Fruit fly (Drosophila melanogaster) Kc167 (cell line): ENCODE results near the gene Nfs1.

Source experiments
- Myc ChIP-seq: fragments of >200 bp; optimal IDR thresholded peaks from 2 replicates; lab custom pipeline; 2017; ENCODE audit warnings: missing external identifiers
- Sin3A ChIP-seq: fragments of >200 bp; optimal IDR thresholded peaks from 2 replicates; lab custom pipeline; 2018; ENCODE audit warnings: missing external identifiers
- h ChIP-seq: fragments of >200 bp; optimal IDR thresholded peaks from 3 replicates; lab custom pipeline; 2018; ENCODE audit warnings: missing external identifiers
- insv ChIP-seq: fragments of >200 bp; optimal IDR thresholded peaks from 3 replicates; lab custom pipeline; 2018; ENCODE audit warnings: missing external identifiers
- psq ChIP-seq: fragments of >200 bp; optimal IDR thresholded peaks from 2 replicates; lab custom pipeline; 2017; ENCODE audit warnings: missing external identifiers
- ttk ChIP-seq: sonication (Bioruptor generic); optimal IDR thresholded peaks from 2 replicates; lab custom pipeline; 2017; ENCODE audit warnings: missing external identifiers

Gene Nfs1

DNA sequence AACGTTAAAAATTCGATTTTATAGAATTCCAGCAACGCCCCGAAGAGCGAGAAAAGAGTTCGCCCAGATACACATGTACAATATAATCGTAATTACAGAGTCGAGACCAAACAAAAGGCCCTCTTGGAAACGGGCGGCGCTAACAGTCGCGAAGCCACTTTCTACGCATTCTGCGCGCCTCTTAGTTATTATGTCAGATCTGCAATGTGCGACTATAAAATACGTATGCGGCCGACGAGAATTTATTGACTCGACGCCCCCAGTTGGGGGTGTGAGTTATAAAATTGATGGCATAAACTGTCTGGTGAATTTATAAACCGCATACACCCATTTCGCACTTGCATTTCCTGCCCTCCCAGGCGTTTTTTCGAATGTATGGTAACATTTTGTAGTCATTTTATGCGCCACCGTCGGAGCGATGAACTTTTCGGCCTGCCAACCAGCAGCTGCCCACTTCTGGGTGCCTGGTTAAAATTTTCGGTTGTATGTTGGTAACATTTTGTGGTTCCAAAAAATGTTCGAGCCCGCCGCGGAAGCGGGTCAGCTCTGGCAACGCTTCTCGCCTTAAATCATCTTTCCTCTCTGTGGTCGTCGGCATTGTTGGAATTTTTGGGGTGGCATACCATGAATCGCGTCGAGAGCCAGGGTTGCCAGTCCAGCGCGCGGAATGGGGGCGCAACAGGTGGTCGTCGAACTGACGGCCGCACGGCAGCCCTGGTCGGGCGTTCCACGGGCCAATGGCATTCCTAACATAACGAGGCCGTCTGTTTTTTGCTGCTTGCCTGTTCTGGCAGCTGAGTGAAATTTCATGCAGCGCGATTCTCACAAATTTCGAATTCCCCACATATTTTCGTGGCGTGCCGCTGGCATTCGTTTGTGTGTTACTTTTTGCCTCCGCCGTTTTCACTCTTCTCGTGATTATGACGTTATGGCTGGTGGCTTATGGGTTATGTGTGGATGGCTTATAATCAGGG, 12.5 kb downstream of the Nfs1 start:
- TF ChIP-seq ttk (lab: Kevin White, UChicago), result no peak
- no peak for TF ChIP-seq Sin3A (lab: Kevin White, UChicago)
- TF ChIP-seq Myc, result no peak
- no peak for TF ChIP-seq h (lab: Kevin White, UChicago)
- TF ChIP-seq insv (lab: Kevin White, UChicago), result no peak
- TF ChIP-seq psq (lab: Kevin White, UChicago), result no peak

DNA sequence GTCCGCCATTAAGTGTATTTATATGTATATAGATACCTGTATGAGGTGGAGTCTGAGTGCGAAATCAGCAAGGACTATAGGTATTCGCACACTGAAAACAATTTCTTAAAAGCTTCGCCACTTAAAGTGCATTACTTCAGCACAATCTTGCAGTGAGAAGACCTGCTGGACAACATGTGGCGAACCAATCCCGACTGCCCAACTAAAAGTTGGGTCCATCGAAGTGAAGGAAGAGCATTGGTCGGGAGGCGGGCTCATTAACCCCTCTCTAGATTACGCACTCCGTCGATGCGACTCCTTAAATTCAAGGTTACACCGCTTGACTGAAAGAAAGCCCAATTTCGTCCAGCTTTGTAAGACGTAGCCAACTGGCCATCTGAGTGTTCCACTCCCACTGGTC, 13.8 kb downstream of the Nfs1 start:
- TF ChIP-seq Myc (no peak), ttk (lab: Kevin White, UChicago) (no peak), h (lab: Kevin White, UChicago) (no peak), Sin3A (lab: Kevin White, UChicago) (no peak), insv (lab: Kevin White, UChicago) (no peak), psq (lab: Kevin White, UChicago) (no peak)

DNA sequence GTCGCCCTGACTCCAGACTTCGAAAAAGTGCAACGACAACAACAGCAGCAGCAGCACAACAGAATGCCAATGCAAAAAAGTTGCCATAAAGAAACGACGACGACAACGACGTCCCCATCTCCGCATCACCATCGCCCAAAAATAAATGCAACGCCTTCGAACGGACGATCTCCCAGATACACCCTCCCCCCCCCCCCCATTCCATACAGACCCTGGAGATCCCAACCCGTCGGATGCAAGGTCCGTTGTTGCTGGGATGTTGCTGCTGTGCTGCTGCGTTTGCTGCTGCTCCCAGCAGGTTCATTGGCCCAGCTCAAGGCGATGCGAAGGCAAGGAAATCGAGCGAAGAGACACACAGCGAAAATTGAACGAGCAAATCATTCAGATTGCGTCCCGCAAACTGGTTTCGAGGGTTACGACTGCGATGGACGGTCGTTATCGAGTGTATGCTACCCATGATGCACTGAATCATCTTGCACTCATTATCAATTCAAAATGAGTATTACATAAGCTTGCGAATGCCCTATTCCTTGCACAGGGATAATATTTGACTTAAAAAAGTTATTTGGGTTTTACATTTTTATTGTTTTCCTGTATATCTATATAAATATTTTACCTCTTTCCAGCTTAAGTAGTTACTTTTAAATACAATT, 14.4 kb downstream of the Nfs1 start:
- TF ChIP-seq insv (lab: Kevin White, UChicago), result no peak
- TF ChIP-seq psq (lab: Kevin White, UChicago), result no peak
- TF ChIP-seq Myc, result no peak
- no peak for TF ChIP-seq Sin3A (lab: Kevin White, UChicago)
- no peak for TF ChIP-seq h (lab: Kevin White, UChicago)
- TF ChIP-seq ttk (lab: Kevin White, UChicago), result no peak

DNA sequence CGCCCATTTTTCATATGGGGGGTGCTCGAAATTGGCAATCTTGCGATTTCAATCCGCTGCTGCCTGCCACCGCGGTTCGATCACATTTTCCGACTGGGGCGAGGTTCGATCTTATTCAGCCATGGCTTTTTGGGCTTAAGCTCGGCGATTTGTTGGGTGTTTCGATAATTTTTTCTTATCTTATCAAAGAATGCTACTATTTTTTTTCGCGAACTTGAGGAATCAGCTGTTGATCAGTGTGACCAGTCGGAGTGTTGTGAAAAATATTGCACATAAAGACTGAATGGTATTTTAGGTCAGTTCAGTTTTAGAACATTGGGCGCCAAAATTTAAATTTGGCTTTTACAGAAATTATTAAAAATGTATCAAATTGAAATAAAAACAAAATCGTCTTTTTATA, 21.3 kb downstream of the Nfs1 start, which contains the start of gene Wdr81:
TSS of gene Wdr81 (minus strand) at position 226 of the 400 bp plus-strand sequence.
- TF ChIP-seq h (lab: Kevin White, UChicago), result no peak
- TF ChIP-seq ttk (lab: Kevin White, UChicago), result no peak
- TF ChIP-seq psq (lab: Kevin White, UChicago), result no peak
- no peak for TF ChIP-seq insv (lab: Kevin White, UChicago)
- TF ChIP-seq Sin3A (lab: Kevin White, UChicago), result no peak
- TF ChIP-seq Myc, result no peak

DNA sequence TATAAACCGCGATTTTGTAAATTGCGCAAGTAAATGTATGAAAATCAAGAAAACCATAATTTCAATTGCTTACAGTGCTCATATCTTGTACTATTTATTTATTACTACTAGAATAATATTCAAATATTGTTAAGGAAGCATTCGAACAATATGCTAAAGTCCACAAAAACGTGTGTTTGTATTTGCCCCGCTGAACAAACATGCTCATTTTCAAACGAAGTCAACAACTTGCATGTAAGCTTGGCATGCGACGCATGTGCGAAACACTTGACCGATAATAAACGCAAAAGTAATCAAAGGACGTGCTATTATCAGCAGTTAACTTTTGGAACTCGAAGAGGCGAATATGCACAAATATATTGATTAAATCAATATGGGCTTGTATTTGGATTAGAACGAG, 21.7 kb downstream of the Nfs1 start:
- TF ChIP-seq h (lab: Kevin White, UChicago), result no peak
- no peak for TF ChIP-seq insv (lab: Kevin White, UChicago)
- no peak for TF ChIP-seq ttk (lab: Kevin White, UChicago)
- no peak for TF ChIP-seq psq (lab: Kevin White, UChicago)
- TF ChIP-seq Sin3A (lab: Kevin White, UChicago), result no peak
- TF ChIP-seq Myc, result no peak

DNA sequence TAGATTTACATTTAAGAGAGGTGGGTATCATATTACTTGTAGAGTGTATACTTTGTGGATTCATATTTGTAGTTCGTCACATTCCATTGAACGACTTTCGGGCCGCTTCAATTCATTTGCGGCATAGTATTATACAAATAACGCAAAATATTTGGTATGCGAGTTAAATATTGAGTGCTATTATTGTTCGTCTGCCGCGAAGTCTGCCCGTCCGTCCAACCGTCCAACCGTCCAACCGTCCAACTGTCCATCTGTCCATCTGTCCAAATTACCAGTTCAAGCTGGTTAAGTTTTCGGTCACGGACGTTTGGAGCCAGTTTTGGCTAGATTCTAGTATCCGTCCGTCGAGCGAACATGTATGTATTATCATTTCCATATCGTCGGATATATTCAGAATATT, 24.6 kb downstream of the Nfs1 start:
- no peak for TF ChIP-seq psq (lab: Kevin White, UChicago)
- no peak for TF ChIP-seq h (lab: Kevin White, UChicago)
- no peak for TF ChIP-seq Myc
- TF ChIP-seq Sin3A (lab: Kevin White, UChicago), result no peak
- TF ChIP-seq ttk (lab: Kevin White, UChicago), result no peak
- no peak for TF ChIP-seq insv (lab: Kevin White, UChicago)

DNA sequence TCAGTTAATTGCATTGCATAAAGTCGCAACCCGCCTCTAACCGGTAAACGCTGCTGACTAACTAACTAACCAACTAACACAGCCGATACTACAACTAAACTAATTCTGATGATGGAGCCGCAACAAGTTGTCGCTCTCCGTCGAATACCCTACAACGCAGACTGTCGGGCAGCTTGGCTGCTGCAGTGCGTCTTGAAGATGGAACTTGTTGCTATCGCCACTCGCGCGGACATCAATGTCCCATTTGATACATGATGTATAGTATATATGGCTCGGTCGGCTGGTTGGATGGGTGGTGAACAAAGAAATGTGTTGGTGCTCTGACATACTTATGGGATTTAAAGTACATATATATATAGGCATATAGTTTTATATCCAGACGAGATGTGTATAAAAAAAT, 26.1 kb downstream of the Nfs1 start:
- TF ChIP-seq h (lab: Kevin White, UChicago), result no peak
- TF ChIP-seq insv (lab: Kevin White, UChicago), result no peak
- no peak for TF ChIP-seq Sin3A (lab: Kevin White, UChicago)
- no peak for TF ChIP-seq Myc
- TF ChIP-seq psq (lab: Kevin White, UChicago), result no peak
- no peak for TF ChIP-seq ttk (lab: Kevin White, UChicago)

DNA sequence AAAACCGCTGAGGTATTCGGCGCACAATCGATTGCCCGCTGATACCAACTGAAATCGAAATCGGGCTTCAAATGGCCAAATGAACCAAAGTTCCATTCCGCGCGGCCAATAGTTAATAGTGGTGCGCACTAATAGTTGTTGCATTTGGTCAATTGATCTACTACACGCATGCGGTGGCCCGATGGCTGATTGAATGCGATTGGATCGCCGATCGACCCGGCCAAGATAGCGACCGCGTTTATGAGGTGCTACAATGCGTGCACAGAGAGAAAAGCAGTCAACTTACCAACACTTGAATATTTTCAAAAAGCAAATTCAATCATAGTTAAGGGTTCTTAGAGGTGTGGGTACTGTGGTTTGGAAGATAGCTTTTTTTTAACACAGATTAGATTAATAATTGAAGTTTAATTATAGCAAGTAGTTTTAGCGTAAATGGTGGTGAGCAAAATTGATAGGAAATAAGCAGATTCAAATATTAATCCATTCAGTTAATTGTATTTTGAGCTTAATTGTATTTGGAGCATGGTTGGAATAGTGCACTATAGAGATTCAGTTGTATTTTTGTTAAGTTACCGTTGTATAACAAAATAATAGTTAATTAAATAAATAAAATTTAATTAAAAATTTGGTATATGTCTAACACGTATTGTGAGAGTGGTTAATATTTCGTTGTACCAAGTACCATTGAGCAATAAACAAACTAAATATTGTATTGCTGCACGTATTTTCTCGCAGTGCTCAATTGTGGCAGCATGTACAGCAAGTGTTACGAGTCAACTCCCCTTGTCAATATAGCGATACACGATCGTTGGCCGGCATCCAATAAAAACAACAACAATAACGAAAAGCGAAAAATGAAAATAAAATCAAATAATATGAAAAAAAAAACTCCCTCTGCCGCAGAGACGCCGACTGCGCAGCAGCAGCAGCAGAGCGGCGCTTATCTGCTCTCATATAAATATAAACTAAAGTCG, 27.3 kb downstream of the Nfs1 start:
- TF ChIP-seq psq (lab: Kevin White, UChicago), result no peak
- no peak for TF ChIP-seq ttk (lab: Kevin White, UChicago)
- TF ChIP-seq Myc, result no peak
- TF ChIP-seq Sin3A (lab: Kevin White, UChicago), result no peak
- TF ChIP-seq h (lab: Kevin White, UChicago), result no peak
- TF ChIP-seq insv (lab: Kevin White, UChicago), result no peak

DNA sequence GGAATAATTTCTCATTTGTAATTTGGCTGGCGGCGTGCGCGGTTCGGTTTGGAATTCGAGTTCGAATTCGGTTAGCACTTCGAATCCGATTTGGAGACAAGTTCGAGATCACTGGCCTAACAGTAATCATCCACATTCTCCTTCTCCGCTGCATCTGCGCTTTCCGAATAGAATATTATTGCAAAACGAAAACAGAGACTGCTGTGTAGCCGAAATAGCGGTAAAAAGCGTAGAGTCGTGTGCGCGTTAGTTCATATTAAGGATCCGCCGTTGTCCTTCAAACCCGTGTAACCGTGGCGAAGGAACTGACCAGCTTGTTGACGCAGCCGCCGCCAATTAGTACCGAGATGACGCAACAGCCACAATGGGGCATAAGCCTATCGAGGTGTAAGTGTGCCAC, 28.0 kb downstream of the Nfs1 start, which contains the start of gene dmGlut:
TSS of gene dmGlut (plus strand) at position 4 of the 400 bp plus-strand sequence.
- TF ChIP-seq insv (lab: Kevin White, UChicago), result no peak

DNA sequence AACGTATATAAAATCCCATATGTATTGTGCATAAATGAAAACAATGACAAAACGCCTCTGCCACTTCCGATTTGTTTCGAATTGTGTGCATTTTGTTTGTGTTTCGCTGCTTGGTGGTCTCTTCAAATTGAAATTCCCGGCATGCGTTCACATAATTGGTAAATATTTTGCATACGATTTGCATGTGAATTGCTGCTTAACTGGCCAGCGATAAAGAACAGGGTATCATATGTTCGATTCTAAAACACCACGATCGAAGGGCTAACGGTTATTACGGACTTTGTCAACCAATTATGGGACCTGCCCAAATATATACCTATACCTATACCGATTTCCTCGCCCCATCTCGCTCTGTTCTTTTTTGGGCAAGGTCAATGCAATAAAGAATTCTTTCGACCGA, 28.6 kb downstream of the Nfs1 start:
- TF ChIP-seq Sin3A (lab: Kevin White, UChicago), result no peak
- TF ChIP-seq Myc, result no peak
- TF ChIP-seq psq (lab: Kevin White, UChicago), result no peak
- TF ChIP-seq insv (lab: Kevin White, UChicago), result no peak
- TF ChIP-seq ttk (lab: Kevin White, UChicago), result no peak
- TF ChIP-seq h (lab: Kevin White, UChicago), result no peak

DNA sequence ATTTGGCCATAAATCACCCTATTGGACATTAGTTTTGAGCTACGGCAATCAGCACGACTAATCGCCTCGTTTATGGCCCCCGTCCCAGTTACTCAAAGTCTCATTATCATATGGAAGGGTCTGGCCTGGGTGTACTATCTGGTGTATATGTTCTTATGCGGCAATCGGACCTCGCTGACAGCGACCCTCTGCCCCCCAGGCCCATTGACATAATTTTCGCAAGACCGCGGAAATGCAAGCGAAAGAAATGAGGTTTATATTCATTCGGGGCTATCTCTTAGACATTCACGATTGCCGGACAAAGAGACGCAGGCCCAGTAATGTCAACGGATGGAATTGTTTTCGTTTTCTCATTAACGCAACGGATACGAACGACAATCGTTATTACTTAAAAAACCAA, 29.4 kb downstream of the Nfs1 start:
- no peak for TF ChIP-seq h (lab: Kevin White, UChicago)
- no peak for TF ChIP-seq insv (lab: Kevin White, UChicago)
- TF ChIP-seq Myc, result no peak
- TF ChIP-seq psq (lab: Kevin White, UChicago), result no peak
- TF ChIP-seq ttk (lab: Kevin White, UChicago), result no peak
- TF ChIP-seq Sin3A (lab: Kevin White, UChicago), result no peak
